Worm (Caenorhabditis elegans) whole organism, late embryonic: ENCODE measurements around the gene sru-3.
A peak's percentile ranks its signal among the peaks of the same experiment; 100 is the strongest.

Source experiments
- C38D4.7 ChIP-seq: fragments of 200-800 bp; sonication (Bioruptor generic); optimal IDR thresholded peaks from 2 replicates; lab custom pipeline; 2018; ENCODE audit warnings: mild to moderate bottlenecking, missing genetic modification characterization, moderate library complexity, missing compliant biosample characterization
- F13H6.1 ChIP-seq: sonication (generic microtip); optimal IDR thresholded peaks from 2 replicates; lab custom pipeline; 2016; ENCODE audit warnings: missing genetic modification characterization, missing compliant biosample characterization
- Y22D7AL.16 ChIP-seq: sonication (generic microtip); optimal IDR thresholded peaks from 2 replicates; lab custom pipeline; 2016; ENCODE audit warnings: missing genetic modification characterization, missing compliant biosample characterization
- ceh-14 ChIP-seq: sonication (generic microtip); optimal IDR thresholded peaks from 2 replicates; lab custom pipeline; 2016; ENCODE audit warnings: missing genotype, missing genetic modification characterization, missing compliant biosample characterization
- ceh-19 ChIP-seq: fragments of 200-800 bp; sonication (Bioruptor generic); optimal IDR thresholded peaks from 2 replicates; lab custom pipeline; 2018; ENCODE audit warnings: mild to moderate bottlenecking, missing genetic modification characterization, missing compliant biosample characterization
- ceh-2 ChIP-seq: sonication (generic microtip); optimal IDR thresholded peaks from 2 replicates; lab custom pipeline; 2016; ENCODE audit warnings: missing genotype, missing genetic modification characterization, missing compliant biosample characterization
- ceh-22 ChIP-seq: sonication (generic microtip); optimal IDR thresholded peaks from 2 replicates; lab custom pipeline; 2017; ENCODE audit warnings: missing biosample characterization, missing genetic modification characterization
- ceh-34 ChIP-seq: sonication (generic microtip); optimal IDR thresholded peaks from 2 replicates; lab custom pipeline; 2016; ENCODE audit warnings: mild to moderate bottlenecking, missing genetic modification characterization, missing compliant biosample characterization
- ceh-45 ChIP-seq: fragments of 200-800 bp; sonication (Bioruptor generic); IDR thresholded peaks from 2 replicates; pipeline ENCODE4 v1.3.6; 2022; ENCODE audit warnings: missing genetic modification reagents, missing genetic modification characterization, missing compliant biosample characterization
- ceh-48 ChIP-seq: sonication (generic microtip); optimal IDR thresholded peaks from 2 replicates; lab custom pipeline; 2016; ENCODE audit warnings: missing genetic modification characterization, inconsistent platforms, missing compliant biosample characterization
- ceh-9 ChIP-seq: sonication (generic microtip); optimal IDR thresholded peaks from 2 replicates; lab custom pipeline; 2016; ENCODE audit warnings: mild to moderate bottlenecking, missing genetic modification characterization, inconsistent platforms, missing compliant biosample characterization
- che-1 ChIP-seq: sonication (generic microtip); optimal IDR thresholded peaks from 2 replicates; lab custom pipeline; 2016; ENCODE audit warnings: mild to moderate bottlenecking, missing genetic modification characterization, missing compliant biosample characterization
- dmd-4 ChIP-seq: sonication (generic microtip); optimal IDR thresholded peaks from 2 replicates; lab custom pipeline; 2016; ENCODE audit warnings: borderline replicate concordance, missing genetic modification characterization, missing compliant biosample characterization
- elt-2 ChIP-seq: sonication (generic microtip); optimal IDR thresholded peaks from 2 replicates; lab custom pipeline; 2016; ENCODE audit warnings: missing genetic modification reagents, missing genetic modification characterization, missing compliant biosample characterization
- elt-4 ChIP-seq: sonication (generic microtip); optimal IDR thresholded peaks from 2 replicates; lab custom pipeline; 2016; ENCODE audit warnings: missing genetic modification characterization, missing compliant biosample characterization
- eyg-1 ChIP-seq: sonication (generic microtip); optimal IDR thresholded peaks from 2 replicates; lab custom pipeline; 2016; ENCODE audit warnings: missing genotype, missing genetic modification characterization, missing compliant biosample characterization
- gmeb-2 ChIP-seq: sonication (generic microtip); optimal IDR thresholded peaks from 2 replicates; lab custom pipeline; 2016; ENCODE audit warnings: missing genetic modification characterization, inconsistent platforms, missing compliant biosample characterization
- hlh-13 ChIP-seq: fragments of 200-800 bp; sonication (Bioruptor generic); optimal IDR thresholded peaks from 2 replicates; lab custom pipeline; 2018; ENCODE audit warnings: mild to moderate bottlenecking, missing genetic modification characterization, missing compliant biosample characterization
- hlh-15 ChIP-seq: sonication (generic microtip); optimal IDR thresholded peaks from 2 replicates; lab custom pipeline; 2016; ENCODE audit warnings: missing genetic modification characterization, missing compliant biosample characterization
- hlh-8 ChIP-seq: sonication (generic microtip); optimal IDR thresholded peaks from 2 replicates; lab custom pipeline; 2016; ENCODE audit warnings: missing genotype, missing genetic modification characterization, missing compliant biosample characterization
- lim-6 ChIP-seq: sonication (generic microtip); optimal IDR thresholded peaks from 2 replicates; lab custom pipeline; 2016; ENCODE audit warnings: missing genetic modification characterization, missing compliant biosample characterization
- lin-11 ChIP-seq: fragments of 200-800 bp; sonication (Bioruptor generic); optimal IDR thresholded peaks from 2 replicates; lab custom pipeline; 2018; ENCODE audit warnings: mild to moderate bottlenecking, missing genetic modification characterization, missing compliant biosample characterization
- madf-2 ChIP-seq: sonication (generic microtip); optimal IDR thresholded peaks from 2 replicates; lab custom pipeline; 2017; ENCODE audit warnings: missing genetic modification characterization, missing compliant biosample characterization
- nfya-1 ChIP-seq: sonication (generic microtip); optimal IDR thresholded peaks from 2 replicates; lab custom pipeline; 2017; ENCODE audit warnings: missing genetic modification characterization, mild to moderate bottlenecking, missing compliant biosample characterization, antibody characterized with exemption, moderate library complexity
- nhr-11 ChIP-seq: fragments of 150-350 bp; optimal IDR thresholded peaks from 2 replicates; lab custom pipeline; 2014; ENCODE audit warnings: missing biosample characterization, missing genetic modification characterization
- npax-4 ChIP-seq: sonication (generic microtip); optimal IDR thresholded peaks from 2 replicates; lab custom pipeline; 2016; ENCODE audit warnings: missing genetic modification characterization, missing compliant biosample characterization
- odd-2 ChIP-seq: sonication (generic microtip); optimal IDR thresholded peaks from 2 replicates; lab custom pipeline; 2017; ENCODE audit warnings: antibody characterized with exemption, mild to moderate bottlenecking, missing genetic modification characterization, missing compliant biosample characterization
- pax-1 ChIP-seq: fragments of 150-350 bp; optimal IDR thresholded peaks from 2 replicates; lab custom pipeline; 2014; ENCODE audit warnings: missing biosample characterization, missing genetic modification characterization
- pha-4 ChIP-seq: fragments of 150-350 bp; optimal IDR thresholded peaks from 2 replicates; lab custom pipeline; 2018; ENCODE audit warnings: missing biosample characterization, missing genetic modification reagents, missing genetic modification characterization
- ref-2 ChIP-seq: sonication (generic microtip); optimal IDR thresholded peaks from 2 replicates; lab custom pipeline; 2016; ENCODE audit warnings: missing genetic modification characterization, missing compliant biosample characterization
- rnt-1 ChIP-seq: sonication (generic microtip); optimal IDR thresholded peaks from 2 replicates; lab custom pipeline; 2016; ENCODE audit warnings: missing genetic modification characterization, missing compliant biosample characterization
- sdc-2 ChIP-seq: sonication (generic microtip); optimal IDR thresholded peaks from 2 replicates; lab custom pipeline; 2016; ENCODE audit warnings: missing genotype, missing genetic modification characterization, missing compliant biosample characterization
- tbx-2 ChIP-seq: sonication (generic microtip); optimal IDR thresholded peaks from 2 replicates; lab custom pipeline; 2016; ENCODE audit warnings: missing genetic modification characterization, missing compliant biosample characterization
- tbx-7 ChIP-seq: sonication (generic microtip); optimal IDR thresholded peaks from 2 replicates; lab custom pipeline; 2016; ENCODE audit warnings: missing genotype, missing genetic modification characterization, missing compliant biosample characterization
- ttx-3 ChIP-seq: sonication (generic microtip); optimal IDR thresholded peaks from 2 replicates; lab custom pipeline; 2016; ENCODE audit warnings: missing genetic modification reagents, missing genetic modification characterization, missing compliant biosample characterization
- unc-42 ChIP-seq: sonication (generic microtip); optimal IDR thresholded peaks from 2 replicates; lab custom pipeline; 2016; ENCODE audit warnings: missing genotype, missing genetic modification characterization, missing compliant biosample characterization
- unc-55 ChIP-seq: sonication (generic microtip); optimal IDR thresholded peaks from 2 replicates; lab custom pipeline; 2017; ENCODE audit warnings: missing biosample characterization, missing genetic modification reagents, missing genetic modification characterization
- ztf-16 ChIP-seq: sonication (generic microtip); optimal IDR thresholded peaks from 2 replicates; lab custom pipeline; 2017; ENCODE audit warnings: missing genetic modification characterization, missing compliant biosample characterization

The sru-3 gene

ce11 chrIV:9490320-9490719, 6.1 kb upstream of the sru-3 start, which contains the start of gene sru-6:
sru-6 (plus strand) TSS chrIV:9490620.
- TF ChIP-seq ceh-19 (GFP tag; lab: Kevin White, UChicago) (no peak), ref-2 (tag; lab: Kevin White, UChicago) (no peak), tbx-2 (tag; lab: Kevin White, UChicago) (no peak), che-1 (tag; lab: Kevin White, UChicago) (no peak), npax-4 (tag; lab: Kevin White, UChicago) (no peak), ceh-48 (no peak), ceh-22 (tag; lab: Kevin White, UChicago) (no peak), unc-42 (no peak), tbx-7 (tag; lab: Kevin White, UChicago) (no peak), hlh-8 (tag; lab: Kevin White, UChicago) (no peak), eyg-1 (tag; lab: Kevin White, UChicago) (no peak), ceh-34 (tag; lab: Kevin White, UChicago) (no peak), hlh-15 (tag; lab: Kevin White, UChicago) (no peak)

- TF ChIP-seq ceh-9 (tag; lab: Kevin White, UChicago) (no peak), rnt-1 (tag; lab: Kevin White, UChicago) (no peak), ceh-14 (tag; lab: Kevin White, UChicago) (no peak), C38D4.7 (no peak), unc-42 (no peak), ttx-3 (tag; lab: Kevin White, UChicago) (no peak), elt-2 (tag; lab: Kevin White, UChicago) (no peak), hlh-13 (GFP tag; lab: Kevin White, UChicago) (no peak), gmeb-2 (tag; lab: Kevin White, UChicago) (no peak), madf-2 (tag; lab: Kevin White, UChicago) (no peak)
- TF ChIP-seq, all 69 proteins: peak for 0
These were observed 1.7 kb downstream of the sru-3 start, which contains the start of gene sru-4 for ce11 chrIV:9498088-9498487. sru-4 (plus strand) TSS chrIV:9498388.

- TF ChIP-seq ceh-2 (tag; lab: Kevin White, UChicago) (no peak), lim-6 (no peak), Y22D7AL.16 (tag; lab: Kevin White, UChicago) (no peak), pha-4 (no peak), elt-4 (no peak), gmeb-2 (tag; lab: Kevin White, UChicago) (no peak), unc-55 (GFP tag; lab: Kevin White, UChicago) (no peak), ceh-45 (GFP tag; lab: Robert Waterston, UW) (no peak), eyg-1 (tag; lab: Kevin White, UChicago) (no peak), ref-2 (tag; lab: Kevin White, UChicago) (no peak), dmd-4 (tag; lab: Kevin White, UChicago) (no peak), tbx-2 (tag; lab: Kevin White, UChicago) (no peak), F13H6.1 (no peak), C38D4.7 (no peak), nfya-1 (no peak), npax-4 (tag; lab: Kevin White, UChicago) (no peak), hlh-8 (tag; lab: Kevin White, UChicago) (no peak)
These were observed 3.2 kb downstream of the sru-3 start for ce11 chrIV:9499636-9500035.

- peak; percentile 22 for TF ChIP-seq elt-2 (tag; lab: Kevin White, UChicago)
- TF ChIP-seq pax-1 (tag; lab: Kevin White, UChicago): no peak
- TF ChIP-seq ceh-45 (GFP tag; lab: Robert Waterston, UW): no peak
- TF ChIP-seq, all 69 proteins: peak for 1
These were observed 3.7 kb downstream of the sru-3 start, which contains the start of gene ugt-21 for ce11 chrIV:9500100-9500499. ugt-21 (plus strand) TSS chrIV:9500311.

- no peak for TF ChIP-seq sdc-2 (tag; lab: Kevin White, UChicago)
- no peak for TF ChIP-seq odd-2 (tag; lab: Kevin White, UChicago)
- TF ChIP-seq nhr-11: no peak
- TF ChIP-seq ztf-16 (tag; lab: Kevin White, UChicago): no peak
- TF ChIP-seq lin-11 (tag; lab: Kevin White, UChicago): no peak
- TF ChIP-seq lim-6: no peak
These were observed 9.8 kb downstream of the sru-3 start, which contains the start of gene ttr-9 for ce11 chrIV:9506251-9506650. ttr-9 (minus strand) TSS chrIV:9506351.
